Worm (Caenorhabditis elegans) whole organism, midembryonic: ENCODE measurements around the gene lys-7.

ENCODE experiments used
- T22C8.4 ChIP-seq: fragments of 200-800 bp; sonication (Bioruptor generic); IDR thresholded peaks from 2 replicates; pipeline ENCODE4 v1.3.6; 2022; ENCODE audit warnings: missing genetic modification characterization, missing compliant biosample characterization
- cog-1 ChIP-seq: sonication (generic microtip); optimal IDR thresholded peaks from 2 replicates; lab custom pipeline; 2016; ENCODE audit warnings: missing genetic modification characterization, missing compliant biosample characterization
- flt-1 ChIP-seq: fragments of 200-800 bp; sonication (Bioruptor generic); IDR thresholded peaks from 2 replicates; pipeline ENCODE4 v1.3.6; 2022; ENCODE audit warnings: missing genetic modification characterization, missing compliant biosample characterization
- med-1 ChIP-seq: sonication (generic microtip); optimal IDR thresholded peaks from 2 replicates; lab custom pipeline; 2017; ENCODE audit warnings: missing genetic modification characterization, mild to moderate bottlenecking, missing compliant biosample characterization, antibody characterized with exemption, missing genetic modification reagents; ENCODE audit not compliant: insufficient read depth
- tab-1 ChIP-seq: fragments of 200-800 bp; sonication (Bioruptor generic); IDR thresholded peaks from 2 replicates; pipeline ENCODE4 v1.3.6; 2022; ENCODE audit warnings: missing genetic modification characterization, missing compliant biosample characterization
- ztf-23 ChIP-seq: fragments of 200-800 bp; sonication (Bioruptor generic); IDR thresholded peaks from 2 replicates; pipeline ENCODE4 v1.3.6; 2022; ENCODE audit warnings: missing genetic modification reagents, missing genetic modification characterization, missing compliant biosample characterization
- ztf-29 ChIP-seq: fragments of 200-800 bp; sonication (Bioruptor generic); IDR thresholded peaks from 2 replicates; pipeline ENCODE4 v1.3.6; 2022; ENCODE audit warnings: missing genetic modification reagents, missing genetic modification characterization, missing compliant biosample characterization

- TF ChIP-seq ztf-23 (no peak), tab-1 (GFP tag; lab: Robert Waterston, UW) (no peak), flt-1 (GFP tag; lab: Robert Waterston, UW) (no peak), cog-1 (tag; lab: Kevin White, UChicago) (no peak), med-1 (GFP tag; lab: Kevin White, UChicago) (no peak), ztf-29 (GFP tag; lab: Robert Waterston, UW) (no peak), T22C8.4 (no peak)
Observed at ce11 chrV:3450351-3450750, 32.0 kb downstream of the lys-7 start.
